Worm (Caenorhabditis elegans) whole organism, mixed stage, embryonic: ENCODE data around the gene C31H2.14.

Experiments used
- blmp-1 ChIP-seq: fragments of 150-350 bp; optimal IDR thresholded peaks from 2 replicates; lab custom pipeline; 2014; ENCODE audit warnings: missing biosample characterization, missing genetic modification characterization
- elt-3 ChIP-seq: fragments of 150-350 bp; optimal IDR thresholded peaks from 2 replicates; lab custom pipeline; 2014; ENCODE audit warnings: missing biosample characterization, missing genetic modification characterization
- mab-5 ChIP-seq: fragments of 150-350 bp; optimal IDR thresholded peaks from 2 replicates; lab custom pipeline; 2014; ENCODE audit warnings: missing biosample characterization, missing genetic modification characterization
- nhr-12 ChIP-seq: fragments of 150-350 bp; optimal IDR thresholded peaks from 2 replicates; lab custom pipeline; 2014; ENCODE audit warnings: missing biosample characterization, missing genetic modification characterization
- nhr-237 ChIP-seq: fragments of 150-350 bp; optimal IDR thresholded peaks from 2 replicates; lab custom pipeline; 2014; ENCODE audit warnings: missing biosample characterization, missing genetic modification characterization
- nhr-76 ChIP-seq: sonication (generic microtip); optimal IDR thresholded peaks from 2 replicates; lab custom pipeline; 2017; ENCODE audit warnings: missing biosample characterization, missing genetic modification characterization
- pha-4 ChIP-seq: fragments of 150-350 bp; optimal IDR thresholded peaks from 2 replicates; lab custom pipeline; 2018; ENCODE audit warnings: missing biosample characterization, missing genetic modification reagents, missing genetic modification characterization
- snpc-4 ChIP-seq: fragments of 150-350 bp; optimal IDR thresholded peaks from 2 replicates; lab custom pipeline; 2014; ENCODE audit warnings: missing biosample characterization, missing genetic modification characterization
- sptf-1 ChIP-seq: sonication (generic microtip); optimal IDR thresholded peaks from 2 replicates; lab custom pipeline; 2017; ENCODE audit warnings: mild to moderate bottlenecking, missing genetic modification characterization, moderate library complexity, missing compliant biosample characterization
- unc-120 ChIP-seq: sonication (generic microtip); optimal IDR thresholded peaks from 2 replicates; lab custom pipeline; 2017; ENCODE audit warnings: missing genetic modification characterization, missing compliant biosample characterization; ENCODE audit not compliant: poor library complexity, severe bottlenecking
- unc-39 ChIP-seq: fragments of 150-350 bp; optimal IDR thresholded peaks from 2 replicates; lab custom pipeline; 2014; ENCODE audit warnings: missing biosample characterization, missing genetic modification characterization
- unc-62 ChIP-seq: fragments of 150-350 bp; optimal IDR thresholded peaks from 2 replicates; lab custom pipeline; 2014; ENCODE audit warnings: missing biosample characterization, missing genetic modification reagents, missing genetic modification characterization
- ztf-11 ChIP-seq: fragments of 150-350 bp; optimal IDR thresholded peaks from 2 replicates; lab custom pipeline; 2014; ENCODE audit warnings: missing biosample characterization, missing genetic modification characterization

- TF ChIP-seq unc-39 (tag; lab: Kevin White, UChicago) (no peak), pha-4 (tag; lab: Kevin White, UChicago) (no peak), blmp-1 (no peak), mab-5 (tag; lab: Kevin White, UChicago) (no peak), nhr-12 (tag; lab: Kevin White, UChicago) (no peak), snpc-4 (tag; lab: Kevin White, UChicago) (no peak), elt-3 (tag; lab: Kevin White, UChicago) (no peak), unc-62 (GFP tag; lab: Kevin White, UChicago) (no peak), nhr-237 (no peak), unc-120 (tag; lab: Kevin White, UChicago) (no peak), nhr-76 (tag; lab: Kevin White, UChicago) (no peak), sptf-1 (tag; lab: Kevin White, UChicago) (no peak), ztf-11 (tag; lab: Kevin White, UChicago) (no peak)
These were observed 41.1 kb upstream of the C31H2.14 start, which contains the start of gene C42D8.9 for ce11 chrX:5106942-5107341.
